Fruit fly (Drosophila melanogaster) whole organism: Measurements from ENCODE around the gene CG42240.

Source experiments
- CG8478 ChIP-seq: fragments of >200 bp; optimal IDR thresholded peaks from 2 replicates; lab custom pipeline; 2018; ENCODE audit warnings: inconsistent platforms
- Dll ChIP-seq: fragments of >200 bp; optimal IDR thresholded peaks from 2 replicates; lab custom pipeline; 2017
- EcR ChIP-seq, 2 experiments: fragments of >200 bp; optimal IDR thresholded peaks; 2 replicates each; lab custom pipeline; 2017; ENCODE audit warnings: missing biosample characterization in 2 of 2, missing genetic modification characterization in 2 of 2, missing genetic modification reagents in 2 of 2
- pan ChIP-seq: fragments of >200 bp; optimal IDR thresholded peaks from 2 replicates; lab custom pipeline; 2017
- psq ChIP-seq: fragments of >200 bp; optimal IDR thresholded peaks from 2 replicates; lab custom pipeline; 2017
- usp ChIP-seq: fragments of >200 bp; optimal IDR thresholded peaks from 2 replicates; lab custom pipeline; 2017; ENCODE audit warnings: missing biosample characterization, missing genetic modification characterization, mixed read lengths

The CG42240 gene

dm6 chrX:6375636-6376035 is 45.0 kb downstream of the CG42240 start:
- TF ChIP-seq pan (lab: Kevin White, UChicago) (no peak), EcR (GFP tag; optimal IDR thresholded peaks at IDR 0.05; lab: Kevin White, UChicago) (no peak), CG8478 (lab: Kevin White, UChicago) (no peak), psq (lab: Kevin White, UChicago) (no peak), usp (GFP tag; lab: Kevin White, UChicago) (no peak), Dll (lab: Kevin White, UChicago) (no peak)

- TF ChIP-seq EcR (GFP tag; optimal IDR thresholded peaks at IDR 0.05; lab: Kevin White, UChicago) = no peak
- TF ChIP-seq Dll (lab: Kevin White, UChicago) = no peak
- no peak for TF ChIP-seq psq (lab: Kevin White, UChicago)
- no peak for TF ChIP-seq usp (GFP tag; lab: Kevin White, UChicago)
- no peak for TF ChIP-seq CG8478 (lab: Kevin White, UChicago)
- no peak for TF ChIP-seq pan (lab: Kevin White, UChicago)
Observed at dm6 chrX:6376748-6377147, 46.1 kb downstream of the CG42240 start.
